Worm (Caenorhabditis elegans) whole organism, L3 larva: ENCODE measurements around the gene ZK688.9.

Source experiments
- R02D3.7 ChIP-seq: fragments of 150-350 bp; optimal IDR thresholded peaks from 2 replicates; lab custom pipeline; 2014; ENCODE audit warnings: missing biosample characterization, missing genetic modification characterization
- ZK546.5 ChIP-seq: sonication (generic microtip); optimal IDR thresholded peaks from 2 replicates; lab custom pipeline; 2017; ENCODE audit warnings: missing biosample characterization, missing genetic modification characterization
- ceh-82 ChIP-seq: fragments of 150-350 bp; optimal IDR thresholded peaks from 2 replicates; lab custom pipeline; 2014; ENCODE audit warnings: missing biosample characterization, missing genetic modification characterization
- daf-12 ChIP-seq: fragments of 150-350 bp; optimal IDR thresholded peaks from 2 replicates; lab custom pipeline; 2014; ENCODE audit warnings: missing biosample characterization, missing genetic modification reagents, missing genetic modification characterization
- fos-1 ChIP-seq: fragments of 150-350 bp; optimal IDR thresholded peaks from 2 replicates; lab custom pipeline; 2014; ENCODE audit warnings: missing biosample characterization, missing genetic modification characterization
- lin-15B ChIP-seq: fragments of 150-350 bp; optimal IDR thresholded peaks from 2 replicates; lab custom pipeline; 2014; ENCODE audit warnings: missing biosample characterization, missing genetic modification characterization
- lin-39 ChIP-seq: fragments of 150-350 bp; optimal IDR thresholded peaks from 2 replicates; lab custom pipeline; 2018; ENCODE audit warnings: missing biosample characterization, missing genetic modification reagents, missing genetic modification characterization
- mdl-1 ChIP-seq: fragments of 150-350 bp; optimal IDR thresholded peaks from 2 replicates; lab custom pipeline; 2014; ENCODE audit warnings: missing biosample characterization, missing genetic modification characterization
- nhr-77 ChIP-seq: fragments of 150-350 bp; optimal IDR thresholded peaks from 2 replicates; lab custom pipeline; 2014; ENCODE audit warnings: missing biosample characterization, missing genetic modification characterization
- pqm-1 ChIP-seq: fragments of 150-350 bp; optimal IDR thresholded peaks from 2 replicates; lab custom pipeline; 2017; ENCODE audit warnings: missing biosample characterization, missing genetic modification characterization, inconsistent platforms
- zag-1 ChIP-seq: fragments of 150-350 bp; optimal IDR thresholded peaks from 2 replicates; lab custom pipeline; 2014; ENCODE audit warnings: missing biosample characterization, missing genetic modification characterization
- ztf-11 ChIP-seq: fragments of 150-350 bp; optimal IDR thresholded peaks from 2 replicates; lab custom pipeline; 2014; ENCODE audit warnings: missing biosample characterization, missing genetic modification characterization

- TF ChIP-seq pqm-1 (tag; lab: Kevin White, UChicago) (no peak), ztf-11 (no peak), ceh-82 (tag; lab: Kevin White, UChicago) (no peak), daf-12 (tag; lab: Kevin White, UChicago) (no peak), R02D3.7 (no peak), nhr-77 (no peak), fos-1 (tag; lab: Kevin White, UChicago) (no peak), lin-39 (tag; lab: Kevin White, UChicago) (no peak), zag-1 (tag; lab: Kevin White, UChicago) (no peak), ZK546.5 (tag; lab: Kevin White, UChicago) (no peak), lin-15B (tag; lab: Kevin White, UChicago) (no peak), mdl-1 (tag; lab: Kevin White, UChicago) (no peak)
Observed at ce11 chrIII:7838907-7839642, 43.7 kb downstream of the ZK688.9 start, which contains the start of gene ceh-23.
